Fruit fly (Drosophila melanogaster) whole organism, embryonic: Measurements from ENCODE around the gene CG43999.

ENCODE experiments used
- Adf1 ChIP-seq: fragments of 200-800 bp; sonication (Bioruptor generic); IDR thresholded peaks from 2 replicates; pipeline ENCODE4 v1.3.6; 2022; ENCODE audit warnings: missing biosample characterization, missing genetic modification characterization
- Aef1 ChIP-seq: fragments of 200-800 bp; sonication (Bioruptor generic); IDR thresholded peaks from 3 replicates; pipeline ENCODE4 v1.3.6; 2022; ENCODE audit warnings: missing biosample characterization, missing genetic modification characterization
- Bteb2 ChIP-seq: fragments of 200-800 bp; sonication (Bioruptor generic); optimal IDR thresholded peaks from 2 replicates; lab custom pipeline; 2016; ENCODE audit warnings: missing biosample characterization, missing genetic modification characterization
- CG10274 ChIP-seq: fragments of 200-800 bp; sonication (Bioruptor generic); optimal IDR thresholded peaks from 3 replicates; lab custom pipeline; 2017; ENCODE audit warnings: missing biosample characterization, mild to moderate bottlenecking, missing genetic modification characterization
- CG10979 ChIP-seq: fragments of 200-800 bp; sonication (Bioruptor generic); optimal IDR thresholded peaks from 2 replicates; lab custom pipeline; 2018; ENCODE audit warnings: missing biosample characterization, mild to moderate bottlenecking, missing genetic modification characterization, moderate library complexity
- CG11093 ChIP-seq: fragments of 200-800 bp; sonication (Bioruptor generic); IDR thresholded peaks from 3 replicates; pipeline ENCODE4 v1.3.6; 2022; ENCODE audit warnings: missing biosample characterization, missing genetic modification characterization
- CG12236 ChIP-seq: fragments of 200-800 bp; sonication (Bioruptor generic); optimal IDR thresholded peaks from 2 replicates; lab custom pipeline; 2016; ENCODE audit warnings: missing biosample characterization, missing genetic modification characterization
- CG12391 ChIP-seq: fragments of 200-800 bp; sonication (Bioruptor generic); optimal IDR thresholded peaks from 3 replicates; lab custom pipeline; 2018; ENCODE audit warnings: missing biosample characterization, mild to moderate bottlenecking, missing genetic modification characterization, moderate library complexity
- CG12744 ChIP-seq: fragments of 200-800 bp; sonication (Bioruptor generic); optimal IDR thresholded peaks from 2 replicates; lab custom pipeline; 2016; ENCODE audit warnings: missing biosample characterization, missing genetic modification characterization
- CG14014 ChIP-seq: fragments of 200-800 bp; sonication (Bioruptor generic); IDR thresholded peaks from 2 replicates; pipeline ENCODE4 v1.3.6; 2022; ENCODE audit warnings: missing biosample characterization, missing genetic modification characterization
- CG14710 ChIP-seq: fragments of 200-800 bp; sonication (Bioruptor generic); optimal IDR thresholded peaks from 3 replicates; lab custom pipeline; 2019; ENCODE audit warnings: missing biosample characterization, mild to moderate bottlenecking, missing genetic modification characterization, moderate library complexity
- CG1529 ChIP-seq: fragments of 200-800 bp; sonication (Bioruptor generic); optimal IDR thresholded peaks from 3 replicates; lab custom pipeline; 2018; ENCODE audit warnings: missing biosample characterization, missing genetic modification characterization
- CG16779 ChIP-seq: fragments of 200-800 bp; sonication (Bioruptor generic); IDR thresholded peaks from 2 replicates; pipeline ENCODE4 v1.3.6; 2022; ENCODE audit warnings: missing biosample characterization, missing genetic modification characterization
- CG17359 ChIP-seq: fragments of 200-800 bp; sonication (Bioruptor generic); optimal IDR thresholded peaks from 3 replicates; lab custom pipeline; 2018; ENCODE audit warnings: missing biosample characterization, mild to moderate bottlenecking, missing genetic modification characterization, moderate library complexity
- CG32532 ChIP-seq: fragments of 200-800 bp; sonication (Bioruptor generic); IDR thresholded peaks from 2 replicates; pipeline ENCODE4 v1.3.6; 2022; ENCODE audit warnings: missing biosample characterization, missing genetic modification characterization
- CG3407 ChIP-seq: fragments of 200-800 bp; sonication (Bioruptor generic); optimal IDR thresholded peaks from 2 replicates; lab custom pipeline; 2018; ENCODE audit warnings: missing biosample characterization, mild to moderate bottlenecking, missing genetic modification characterization
- CG3838 ChIP-seq: fragments of 200-800 bp; sonication (Bioruptor generic); optimal IDR thresholded peaks from 3 replicates; lab custom pipeline; 2016; ENCODE audit warnings: missing biosample characterization, missing genetic modification characterization
- CG43689 ChIP-seq: fragments of 200-800 bp; sonication (Bioruptor generic); IDR thresholded peaks from 2 replicates; pipeline ENCODE4 v1.3.6; 2022; ENCODE audit warnings: missing biosample characterization, missing genetic modification characterization
- CG4617 ChIP-seq: fragments of 200-800 bp; sonication (Bioruptor generic); optimal IDR thresholded peaks from 3 replicates; lab custom pipeline; 2016; ENCODE audit warnings: missing biosample characterization, missing genetic modification characterization, borderline replicate concordance
- CG4730 ChIP-seq: fragments of 200-800 bp; sonication (Bioruptor generic); IDR thresholded peaks from 2 replicates; pipeline ENCODE4 v1.3.6; 2022; ENCODE audit warnings: missing biosample characterization, missing genetic modification characterization
- CG6254 ChIP-seq: fragments of 200-800 bp; sonication (Bioruptor generic); optimal IDR thresholded peaks from 3 replicates; lab custom pipeline; 2017; ENCODE audit warnings: mild to moderate bottlenecking, missing biosample characterization, missing genetic modification reagents, missing genetic modification characterization
- CG6683 ChIP-seq: fragments of 200-800 bp; sonication (Bioruptor generic); optimal IDR thresholded peaks from 2 replicates; lab custom pipeline; 2017; ENCODE audit warnings: missing biosample characterization, mild to moderate bottlenecking, missing genetic modification characterization, missing genetic modification reagents
- CG7357 ChIP-seq: fragments of 200-800 bp; sonication (Bioruptor generic); IDR thresholded peaks from 3 replicates; pipeline ENCODE4 v1.3.6; 2022; ENCODE audit warnings: missing biosample characterization, missing genetic modification characterization
- CG7928 ChIP-seq: fragments of 200-800 bp; sonication (Bioruptor generic); optimal IDR thresholded peaks from 2 replicates; lab custom pipeline; 2017; ENCODE audit warnings: missing biosample characterization, mild to moderate bottlenecking, missing genetic modification characterization
- CG9797 ChIP-seq: fragments of 200-800 bp; sonication (Bioruptor generic); optimal IDR thresholded peaks from 3 replicates; lab custom pipeline; 2018; ENCODE audit warnings: missing biosample characterization, mild to moderate bottlenecking, missing genetic modification characterization
- CG9817 ChIP-seq: fragments of 200-800 bp; sonication (Bioruptor generic); optimal IDR thresholded peaks from 2 replicates; lab custom pipeline; 2018; ENCODE audit warnings: missing biosample characterization, mild to moderate bottlenecking, missing genetic modification characterization, moderate library complexity
- CHES-1-like ChIP-seq: fragments of 200-800 bp; sonication (Bioruptor generic); optimal IDR thresholded peaks from 2 replicates; lab custom pipeline; 2016; ENCODE audit warnings: missing biosample characterization, missing genetic modification characterization
- CoRest ChIP-seq: fragments of 200-800 bp; sonication (Bioruptor generic); optimal IDR thresholded peaks from 3 replicates; lab custom pipeline; 2018; ENCODE audit warnings: missing biosample characterization, mild to moderate bottlenecking, missing genetic modification characterization, moderate library complexity
- Dip3 ChIP-seq: fragments of 200-800 bp; sonication (Bioruptor generic); optimal IDR thresholded peaks from 3 replicates; lab custom pipeline; 2016; ENCODE audit warnings: missing biosample characterization, missing genetic modification characterization
- Doc2 ChIP-seq: fragments of 200-800 bp; sonication (Bioruptor generic); IDR thresholded peaks from 2 replicates; pipeline ENCODE4 v1.3.6; 2022; ENCODE audit warnings: missing biosample characterization, missing genetic modification characterization
- Doc3 ChIP-seq: fragments of 200-800 bp; sonication (Bioruptor generic); IDR thresholded peaks from 3 replicates; pipeline ENCODE4 v1.3.6; 2022; ENCODE audit warnings: missing biosample characterization, missing genetic modification characterization; ENCODE audit not compliant: partially characterized antibody
- Ets97D ChIP-seq: fragments of 200-800 bp; sonication (Bioruptor generic); optimal IDR thresholded peaks from 3 replicates; lab custom pipeline; 2016; ENCODE audit warnings: missing biosample characterization, missing genetic modification characterization
- H15 ChIP-seq: fragments of 200-800 bp; sonication (Bioruptor generic); IDR thresholded peaks from 3 replicates; pipeline ENCODE4 v1.3.6; 2022; ENCODE audit warnings: missing biosample characterization, missing genetic modification characterization
- HLHmδ ChIP-seq: fragments of 200-800 bp; sonication (Bioruptor generic); optimal IDR thresholded peaks from 2 replicates; lab custom pipeline; 2018; ENCODE audit warnings: missing biosample characterization, mild to moderate bottlenecking, missing genetic modification characterization, moderate library complexity
- Hsf ChIP-seq: fragments of 200-800 bp; sonication (Bioruptor generic); optimal IDR thresholded peaks from 3 replicates; lab custom pipeline; 2016; ENCODE audit warnings: missing biosample characterization, missing genetic modification characterization
- Jarid2 ChIP-seq: fragments of 200-800 bp; sonication (Bioruptor generic); optimal IDR thresholded peaks from 3 replicates; lab custom pipeline; 2017; ENCODE audit warnings: mild to moderate bottlenecking, missing biosample characterization, missing genetic modification reagents, missing genetic modification characterization
- NC2β ChIP-seq: fragments of 200-800 bp; sonication (Bioruptor generic); optimal IDR thresholded peaks from 2 replicates; lab custom pipeline; 2016; ENCODE audit warnings: missing biosample characterization, missing genetic modification characterization
- NFAT ChIP-seq: fragments of 200-800 bp; sonication (Bioruptor generic); IDR thresholded peaks from 2 replicates; pipeline ENCODE4 v1.3.6; 2022; ENCODE audit warnings: missing biosample characterization, missing genetic modification characterization
- Stat92E ChIP-seq, 3 experiments: fragments of >200 bp in 2 of 3; fragments of 200-800 bp in 1 of 3; sonication (Bioruptor generic) in 1 of 3; optimal IDR thresholded peaks; 2 replicates each; lab custom pipeline; 2017 to 2019; ENCODE audit warnings: missing biosample characterization in 3 of 3, missing genetic modification characterization in 3 of 3, mild to moderate bottlenecking in 1 of 3, moderate library complexity in 1 of 3
- ato ChIP-seq: fragments of 200-800 bp; sonication (Bioruptor generic); IDR thresholded peaks from 2 replicates; pipeline ENCODE4 v1.3.6; 2022; ENCODE audit warnings: missing biosample characterization, missing genetic modification characterization; ENCODE audit not compliant: partially characterized antibody
- cad ChIP-seq: fragments of >200 bp; optimal IDR thresholded peaks from 2 replicates; lab custom pipeline; 2017; ENCODE audit warnings: missing biosample characterization, missing genetic modification characterization
- disco-r ChIP-seq: fragments of 200-800 bp; sonication (Bioruptor generic); optimal IDR thresholded peaks from 2 replicates; lab custom pipeline; 2016; ENCODE audit warnings: missing biosample characterization, missing genetic modification characterization
- esg ChIP-seq: fragments of 200-800 bp; sonication (Bioruptor generic); conservative IDR thresholded peaks from 2 replicates; pipeline ENCODE4 v1.3.6; 2022; ENCODE audit warnings: missing biosample characterization, missing genetic modification characterization
- grau ChIP-seq: fragments of 200-800 bp; optimal IDR thresholded peaks from 3 replicates; lab custom pipeline; 2019; ENCODE audit warnings: missing biosample characterization, mild to moderate bottlenecking, missing genetic modification characterization, moderate library complexity
- ind ChIP-seq: fragments of 200-800 bp; sonication (Bioruptor generic); optimal IDR thresholded peaks from 3 replicates; lab custom pipeline; 2016; ENCODE audit warnings: missing biosample characterization, missing genetic modification characterization
- lmd ChIP-seq: fragments of 200-800 bp; sonication (Bioruptor generic); IDR thresholded peaks from 2 replicates; pipeline ENCODE4 v1.3.6; 2022; ENCODE audit warnings: missing biosample characterization, missing genetic modification characterization
- mld ChIP-seq: fragments of 200-800 bp; sonication (Bioruptor generic); IDR thresholded peaks from 3 replicates; pipeline ENCODE4 v1.3.6; 2022; ENCODE audit warnings: missing biosample characterization, missing genetic modification characterization; ENCODE audit not compliant: partially characterized antibody
- nerfin-1 ChIP-seq: fragments of 200-800 bp; sonication (Bioruptor generic); optimal IDR thresholded peaks from 3 replicates; lab custom pipeline; 2019; ENCODE audit warnings: missing biosample characterization, mild to moderate bottlenecking, missing genetic modification characterization, moderate library complexity
- phol ChIP-seq: fragments of 200-800 bp; sonication (Bioruptor generic); optimal IDR thresholded peaks from 3 replicates; lab custom pipeline; 2018; ENCODE audit warnings: missing biosample characterization, mild to moderate bottlenecking, missing genetic modification characterization, moderate library complexity
- ro ChIP-seq: fragments of 200-800 bp; sonication (Bioruptor generic); IDR thresholded peaks from 2 replicates; pipeline ENCODE4 v1.3.6; 2022; ENCODE audit warnings: missing biosample characterization, missing genetic modification characterization
- sens-2 ChIP-seq: fragments of 200-800 bp; sonication (Bioruptor generic); IDR thresholded peaks from 2 replicates; pipeline ENCODE4 v1.3.6; 2022; ENCODE audit warnings: missing biosample characterization, missing genetic modification characterization
- slbo ChIP-seq: fragments of 200-800 bp; sonication (Bioruptor generic); IDR thresholded peaks from 2 replicates; pipeline ENCODE4 v1.3.6; 2022; ENCODE audit warnings: missing biosample characterization, missing genetic modification characterization

Gene CG43999

DNA sequence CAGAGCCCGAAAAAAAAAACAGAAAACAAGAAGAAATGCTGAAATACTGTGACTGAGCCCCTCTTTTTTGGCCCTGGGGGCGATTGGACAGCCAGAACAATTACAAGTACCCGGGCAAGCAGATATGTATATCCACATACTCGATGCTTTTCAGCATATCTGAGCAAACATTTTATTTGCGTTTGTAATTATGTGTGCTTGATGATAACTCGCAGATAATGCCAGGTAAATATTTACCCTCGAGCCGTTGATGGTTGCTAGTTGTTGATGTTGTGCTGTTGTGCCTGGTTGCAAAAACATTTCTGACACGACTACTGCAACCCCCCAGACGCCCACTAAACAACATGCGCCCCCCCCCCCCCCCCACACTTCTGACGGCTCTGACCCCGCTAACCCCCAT is 9.4 kb downstream of the CG43999 start (continued):
- peak; percentile 18 for TF ChIP-seq HLHmδ (GFP tag; lab: Kevin White, UChicago)
- no peak for TF ChIP-seq NC2β (GFP tag; lab: Kevin White, UChicago)
- TF ChIP-seq CHES-1-like (GFP tag; lab: Kevin White, UChicago), result no peak
- TF ChIP-seq CG43689 (GFP tag; lab: Robert Waterston, UW), result no peak
- TF ChIP-seq CG9797 (GFP tag; lab: Kevin White, UChicago), result no peak
- TF ChIP-seq CoRest (tag; lab: Kevin White, UChicago), result peak; percentile 19
- no peak for TF ChIP-seq mld (GFP tag; lab: Robert Waterston, UW)
- no peak for TF ChIP-seq CG12391
- no peak for TF ChIP-seq Doc2 (GFP tag; lab: Robert Waterston, UW)
- TF ChIP-seq disco-r (GFP tag; lab: Kevin White, UChicago), result no peak
- no peak for TF ChIP-seq CG4730 (GFP tag; lab: Robert Waterston, UW)
- TF ChIP-seq CG12236, result no peak
- no peak for TF ChIP-seq H15 (GFP tag; lab: Robert Waterston, UW)
- no peak for TF ChIP-seq esg (GFP tag; lab: Robert Waterston, UW)
- TF ChIP-seq CG9817, result no peak
- TF ChIP-seq Ets97D (GFP tag; lab: Kevin White, UChicago), result no peak
- no peak for TF ChIP-seq CG11093 (GFP tag; lab: Robert Waterston, UW)
- no peak for TF ChIP-seq Stat92E (GFP tag; optimal IDR thresholded peaks at IDR 0.05; lab: Kevin White, UChicago)
- TF ChIP-seq CG10274 (GFP tag; lab: Kevin White, UChicago), result peak; percentile 9
- no peak for TF ChIP-seq CG10979 (tag; lab: Kevin White, UChicago)
- TF ChIP-seq CG1529 (GFP tag; lab: Kevin White, UChicago), result peak; percentile 21
- TF ChIP-seq CG3407, result peak; percentile 43
- TF ChIP-seq CG16779 (GFP tag; lab: Robert Waterston, UW), result no peak
- peak; percentile 17 for TF ChIP-seq CG14710 (tag; lab: Kevin White, UChicago)
- peak; percentile 67; the same call in 1 of the 2 replicates for TF ChIP-seq CG14014 (GFP tag; lab: Robert Waterston, UW)
- TF ChIP-seq sens-2 (GFP tag; lab: Robert Waterston, UW), result no peak
- TF ChIP-seq Bteb2 (GFP tag; lab: Kevin White, UChicago), result no peak
- TF ChIP-seq Dip3, result no peak
- peak; percentile 51 for TF ChIP-seq CG6683
- TF ChIP-seq nerfin-1 (tag; lab: Kevin White, UChicago), result peak; percentile 43
- no peak for TF ChIP-seq CG3838 (GFP tag; lab: Kevin White, UChicago)
- peak; percentile 63 for TF ChIP-seq CG17359 (tag; lab: Kevin White, UChicago)
- TF ChIP-seq CG4617 (GFP tag; lab: Kevin White, UChicago), result no peak
- TF ChIP-seq CG7357 (GFP tag; lab: Robert Waterston, UW), result 0 out of 3 replicates have a peak, but pooled peaks have one; percentile 14
- no peak for TF ChIP-seq ro (GFP tag; lab: Robert Waterston, UW)
- no peak; the same call in 1 of the 2 replicates for TF ChIP-seq lmd (GFP tag; lab: Robert Waterston, UW)
- no peak for TF ChIP-seq phol (tag; lab: Kevin White, UChicago)

DNA sequence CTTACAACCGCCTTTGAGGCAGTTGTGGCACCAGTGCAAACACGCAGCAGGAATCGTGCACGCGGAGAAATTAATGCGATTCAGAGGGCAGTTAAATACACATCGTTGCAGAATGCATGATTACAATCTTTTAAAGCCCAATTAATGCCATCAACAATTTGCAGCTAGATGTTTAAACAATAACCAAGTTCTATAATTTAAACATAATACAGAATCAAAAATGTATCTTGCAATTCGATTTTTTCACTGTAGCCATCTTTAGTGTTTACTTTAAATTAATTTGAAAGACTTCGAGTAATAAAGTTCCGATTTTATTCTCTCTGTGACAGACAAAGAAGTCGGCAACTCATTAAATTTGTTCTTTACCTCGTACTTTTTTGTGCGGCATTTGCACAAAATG is 12.8 kb downstream of the CG43999 start:
- TF ChIP-seq CG4730 (GFP tag; lab: Robert Waterston, UW) (no peak), cad (GFP tag; lab: Kevin White, UChicago) (no peak), CG6254 (GFP tag; lab: Kevin White, UChicago) (peak; percentile 2), Doc3 (no peak), Jarid2 (no peak), Adf1 (no peak), slbo (GFP tag; lab: Robert Waterston, UW) (no peak), grau (tag; lab: Kevin White, UChicago) (no peak), ato (no peak), CG12744 (GFP tag; lab: Kevin White, UChicago) (no peak), ind (peak; percentile 1), CG32532 (GFP tag; lab: Robert Waterston, UW) (no peak), CG7928 (GFP tag; lab: Kevin White, UChicago) (no peak), NFAT (GFP tag; lab: Robert Waterston, UW) (no peak), CG12236 (no peak), Aef1 (GFP tag; lab: Robert Waterston, UW) (no peak), Hsf (no peak)
